Worm (Caenorhabditis elegans): ENCODE results near the gene F44E2.4.

F44E2.4 gene

ce11 chrIII:8807246-8807645, 31.0 kb downstream of the F44E2.4 start, which contains the start of gene F54F2.7:
Gene F54F2.7 (minus strand): TSS chrIII:8807346.
- TF ChIP-seq Y95B8A.8 (GFP tag; IDR thresholded peaks at IDR 0.05) (no peak), ccch-3 (GFP tag; optimal IDR thresholded peaks at IDR 0.05) (no peak), ceh-27 (GFP tag; optimal IDR thresholded peaks at IDR 0.05) (no peak), F10E7.11 (tag; optimal IDR thresholded peaks at IDR 0.05) (no peak), let-526 (GFP tag; IDR thresholded peaks at IDR 0.05) (no peak), lag-1 (GFP tag; IDR thresholded peaks at IDR 0.05) (no peak), attf-5 (GFP tag; optimal IDR thresholded peaks at IDR 0.05) (no peak)

ce11 chrIII:8805815-8806214, 32.4 kb downstream of the F44E2.4 start:
- no peak for TF ChIP-seq hmg-1.2 (GFP tag; IDR thresholded peaks at IDR 0.05)
- no peak for TF ChIP-seq egl-18 (GFP tag; IDR thresholded peaks at IDR 0.05)
- no peak for TF ChIP-seq rpc-1 (optimal IDR thresholded peaks at IDR 0.05)
- TF ChIP-seq rpc-1 (tag; optimal IDR thresholded peaks at IDR 0.05): no peak
- TF ChIP-seq Y53F4B.3 (GFP tag; IDR thresholded peaks at IDR 0.05): no peak
- TF ChIP-seq F37B4.10 (GFP tag; IDR thresholded peaks at IDR 0.05): no peak
- no peak for TF ChIP-seq mel-28 (tag; optimal IDR thresholded peaks at IDR 0.05; ENCODE audit: borderline replicate concordance)
- no peak for TF ChIP-seq D2030.7 (GFP tag; IDR thresholded peaks at IDR 0.05)
- 0 out of 2 replicates have a peak, but pooled peaks have one; percentile 35 for TF ChIP-seq Y56A3A.18 (GFP tag; IDR thresholded peaks at IDR 0.05)
- no peak for TF ChIP-seq F52B5.7 (tag; optimal IDR thresholded peaks at IDR 0.05)
- TF ChIP-seq somi-1 (GFP tag; optimal IDR thresholded peaks at IDR 0.05): no peak
- TF ChIP-seq T26A5.8 (tag; optimal IDR thresholded peaks at IDR 0.05): no peak
- 0 out of 2 replicates have a peak, but pooled peaks have one; percentile 11 for TF ChIP-seq dox-1 (GFP tag; IDR thresholded peaks at IDR 0.05)
- no peak for TF ChIP-seq efl-1 (GFP tag; optimal IDR thresholded peaks at IDR 0.05)
- no peak for TF ChIP-seq him-1 (tag; optimal IDR thresholded peaks at IDR 0.05)
- TF ChIP-seq C17E4.6 (GFP tag; IDR thresholded peaks at IDR 0.05): no peak
- TF ChIP-seq C06A6.2 (GFP tag; conservative IDR thresholded peaks at IDR 0.05): no peak
- TF ChIP-seq Y95B8A.8 (GFP tag; IDR thresholded peaks at IDR 0.05): 0 out of 2 replicates have a peak, but pooled peaks have one; percentile 51
- no peak for TF ChIP-seq ceh-27 (GFP tag; optimal IDR thresholded peaks at IDR 0.05)
- no peak for TF ChIP-seq F55B11.4 (tag; optimal IDR thresholded peaks at IDR 0.05; ENCODE audit: borderline replicate concordance, insufficient read depth)
- TF ChIP-seq K11D2.4 (GFP tag; IDR thresholded peaks at IDR 0.05): no peak
- no peak for TF ChIP-seq ccch-3 (GFP tag; optimal IDR thresholded peaks at IDR 0.05)
- TF ChIP-seq F39B2.1 (GFP tag; IDR thresholded peaks at IDR 0.05): no peak
- no peak for TF ChIP-seq rec-8 (tag; optimal IDR thresholded peaks at IDR 0.05)

ce11 chrIII:8801864-8802818, 36.1 kb downstream of the F44E2.4 start:
- TF ChIP-seq rec-8 (tag; optimal IDR thresholded peaks at IDR 0.05): no peak
- peak; percentile 17; the same call in 1 of the 2 replicates for TF ChIP-seq attf-3 (GFP tag; conservative IDR thresholded peaks at IDR 0.05)
- TF ChIP-seq nhr-90 (tag; optimal IDR thresholded peaks at IDR 0.05): peak; percentile 85
- peak; percentile 94 for TF ChIP-seq somi-1 (GFP tag; optimal IDR thresholded peaks at IDR 0.05)
- no peak for TF ChIP-seq attf-6 (GFP tag; IDR thresholded peaks at IDR 0.05)
- TF ChIP-seq dox-1 (GFP tag; IDR thresholded peaks at IDR 0.05): peak; percentile 88
- peak; percentile 96 for TF ChIP-seq lin-40 (tag; optimal IDR thresholded peaks at IDR 0.05)
- no peak for TF ChIP-seq sptf-2 (GFP tag; optimal IDR thresholded peaks at IDR 0.05)
- TF ChIP-seq ZK185.1 (tag; optimal IDR thresholded peaks at IDR 0.05; ENCODE audit: poor library complexity, severe bottlenecking): no peak
- no peak for TF ChIP-seq nhr-179 (tag; optimal IDR thresholded peaks at IDR 0.05)
- TF ChIP-seq K12H6.12 (tag; optimal IDR thresholded peaks at IDR 0.05): peak; percentile 98
- TF ChIP-seq madf-6 (GFP tag; IDR thresholded peaks at IDR 0.05): no peak
- TF ChIP-seq lsl-1 (GFP tag; optimal IDR thresholded peaks at IDR 0.05): no peak
- peak; percentile 67 for TF ChIP-seq B0035.1 (tag; optimal IDR thresholded peaks at IDR 0.05)
- peak; percentile 78 for TF ChIP-seq ets-4 (GFP tag; optimal IDR thresholded peaks at IDR 0.05)
- TF ChIP-seq nfyb-1 (GFP tag; IDR thresholded peaks at IDR 0.05): peak; percentile 88
- peak; percentile 53; the same call in 1 of the 2 replicates for TF ChIP-seq egrh-3 (GFP tag; IDR thresholded peaks at IDR 0.05)
- TF ChIP-seq lin-26 (GFP tag; IDR thresholded peaks at IDR 0.05): peak; percentile 75; the same call in 1 of the 2 replicates
- no peak for TF ChIP-seq unc-130 (GFP tag; optimal IDR thresholded peaks at IDR 0.05)
- TF ChIP-seq F37B4.10 (GFP tag; IDR thresholded peaks at IDR 0.05): no peak
